Worm (Caenorhabditis elegans) whole organism, L1 larva: ENCODE measurements around the gene Y47D7A.7.

Experiments
- Y116A8C.19 ChIP-seq: sonication (generic microtip); optimal IDR thresholded peaks from 2 replicates; lab custom pipeline; 2016; ENCODE audit warnings: missing compliant biosample characterization, missing genetic modification characterization, borderline replicate concordance
- alr-1 ChIP-seq: fragments of 200-800 bp; sonication (Bioruptor generic); optimal IDR thresholded peaks from 2 replicates; lab custom pipeline; 2018; ENCODE audit warnings: borderline replicate concordance, mild to moderate bottlenecking, missing genetic modification characterization, missing compliant biosample characterization
- aly-2 ChIP-seq: fragments of 150-350 bp; optimal IDR thresholded peaks from 2 replicates; lab custom pipeline; 2014; ENCODE audit warnings: missing biosample characterization, missing genetic modification characterization
- blmp-1 ChIP-seq: fragments of 150-350 bp; optimal IDR thresholded peaks from 2 replicates; lab custom pipeline; 2014; ENCODE audit warnings: missing biosample characterization, missing genetic modification characterization
- ceh-63 ChIP-seq: fragments of 200-800 bp; sonication (Bioruptor generic); optimal IDR thresholded peaks from 2 replicates; lab custom pipeline; 2018; ENCODE audit warnings: mild to moderate bottlenecking, missing genetic modification characterization, missing compliant biosample characterization
- ceh-8 ChIP-seq: fragments of 200-800 bp; sonication (Bioruptor generic); optimal IDR thresholded peaks from 2 replicates; lab custom pipeline; 2018; ENCODE audit warnings: mild to moderate bottlenecking, missing genetic modification characterization, moderate library complexity, missing compliant biosample characterization
- ceh-82 ChIP-seq, 3 experiments: fragments of 150-350 bp in 1 of 3; sonication (generic microtip) in 2 of 3; optimal IDR thresholded peaks; 2 replicates each; lab custom pipeline; 2014 to 2017; ENCODE audit warnings: missing biosample characterization in 3 of 3, missing genetic modification characterization in 3 of 3
- ceh-90 ChIP-seq: sonication (generic microtip); optimal IDR thresholded peaks from 2 replicates; lab custom pipeline; 2016; ENCODE audit warnings: missing genetic modification characterization, missing compliant biosample characterization
- ces-1 ChIP-seq: fragments of 150-350 bp; optimal IDR thresholded peaks from 2 replicates; lab custom pipeline; 2014; ENCODE audit warnings: missing biosample characterization, missing genetic modification reagents, missing genetic modification characterization
- dpl-1 ChIP-seq, 3 experiments: fragments of 150-350 bp in 2 of 3; sonication (generic microtip) in 1 of 3; optimal IDR thresholded peaks; 2 replicates each; lab custom pipeline; 2014 to 2017; ENCODE audit warnings: missing biosample characterization in 3 of 3, missing genetic modification characterization in 3 of 3, missing genetic modification reagents in 3 of 3
- dsc-1 ChIP-seq: sonication (generic microtip); optimal IDR thresholded peaks from 2 replicates; lab custom pipeline; 2016; ENCODE audit warnings: mild to moderate bottlenecking, missing genetic modification characterization, missing compliant biosample characterization
- efl-3 ChIP-seq: fragments of 200-800 bp; sonication (Bioruptor generic); optimal IDR thresholded peaks from 2 replicates; lab custom pipeline; 2018; ENCODE audit warnings: mild to moderate bottlenecking, missing genetic modification characterization, missing compliant biosample characterization
- fkh-4 ChIP-seq: sonication (generic microtip); optimal IDR thresholded peaks from 2 replicates; lab custom pipeline; 2016; ENCODE audit warnings: missing compliant biosample characterization, missing genetic modification characterization, borderline replicate concordance
- fos-1 ChIP-seq: fragments of 150-350 bp; optimal IDR thresholded peaks from 2 replicates; lab custom pipeline; 2014; ENCODE audit warnings: missing biosample characterization, missing genetic modification characterization
- hlh-17 ChIP-seq: fragments of 200-800 bp; sonication (Bioruptor generic); optimal IDR thresholded peaks from 2 replicates; lab custom pipeline; 2018; ENCODE audit warnings: missing genetic modification characterization, mild to moderate bottlenecking, missing compliant biosample characterization, moderate library complexity, borderline replicate concordance
- irx-1 ChIP-seq: sonication (generic microtip); optimal IDR thresholded peaks from 2 replicates; lab custom pipeline; 2016; ENCODE audit warnings: missing genetic modification characterization, missing compliant biosample characterization
- isw-1 ChIP-seq: fragments of 200-800 bp; sonication (Bioruptor generic); IDR thresholded peaks from 2 replicates; pipeline ENCODE4 v1.3.6; 2022; ENCODE audit warnings: missing genetic modification characterization, missing compliant biosample characterization
- lin-14 ChIP-seq: fragments of 200-800 bp; sonication (Bioruptor generic); optimal IDR thresholded peaks from 2 replicates; lab custom pipeline; 2018; ENCODE audit warnings: mild to moderate bottlenecking, missing genetic modification characterization, moderate library complexity, missing compliant biosample characterization
- lin-15B ChIP-seq: fragments of 150-350 bp; sonication (generic microtip); optimal IDR thresholded peaks from 3 replicates; lab custom pipeline; 2014; ENCODE audit warnings: missing biosample characterization, missing genetic modification characterization
- mab-9 ChIP-seq: fragments of 200-800 bp; sonication (Bioruptor generic); IDR thresholded peaks from 2 replicates; pipeline ENCODE4 v1.3.6; 2022; ENCODE audit warnings: missing genetic modification reagents, missing genetic modification characterization, missing compliant biosample characterization
- mdl-1 ChIP-seq, 2 experiments: fragments of 150-350 bp; optimal IDR thresholded peaks; 2 replicates each; lab custom pipeline; 2014 to 2017; ENCODE audit warnings: missing biosample characterization in 2 of 2, missing genetic modification characterization in 2 of 2, inconsistent platforms in 1 of 2
- mef-2 ChIP-seq: fragments of 150-350 bp; optimal IDR thresholded peaks from 2 replicates; lab custom pipeline; 2014; ENCODE audit warnings: missing biosample characterization, missing genetic modification characterization
- nhr-20 ChIP-seq: sonication (generic microtip); optimal IDR thresholded peaks from 2 replicates; lab custom pipeline; 2016; ENCODE audit warnings: mild to moderate bottlenecking, missing genetic modification characterization, missing compliant biosample characterization
- nhr-237 ChIP-seq: fragments of 150-350 bp; optimal IDR thresholded peaks from 2 replicates; lab custom pipeline; 2014; ENCODE audit warnings: missing biosample characterization, missing genetic modification characterization
- nhr-76 ChIP-seq: sonication (generic microtip); optimal IDR thresholded peaks from 2 replicates; lab custom pipeline; 2017; ENCODE audit warnings: missing biosample characterization, missing genetic modification characterization
- nhr-77 ChIP-seq: fragments of 150-350 bp; optimal IDR thresholded peaks from 2 replicates; lab custom pipeline; 2014; ENCODE audit warnings: missing biosample characterization, missing genetic modification characterization
- nhr-84 ChIP-seq: sonication (generic microtip); optimal IDR thresholded peaks from 2 replicates; lab custom pipeline; 2017; ENCODE audit warnings: missing biosample characterization, missing genetic modification characterization
- nhr-90 ChIP-seq: sonication (generic microtip); optimal IDR thresholded peaks from 2 replicates; lab custom pipeline; 2016; ENCODE audit warnings: mild to moderate bottlenecking, missing genetic modification characterization, missing compliant biosample characterization; ENCODE audit not compliant: poor library complexity
- pax-3 ChIP-seq: fragments of 200-800 bp; sonication (Bioruptor generic); optimal IDR thresholded peaks from 2 replicates; lab custom pipeline; 2018; ENCODE audit warnings: mild to moderate bottlenecking, missing genetic modification characterization, moderate library complexity, missing compliant biosample characterization
- rnt-1 ChIP-seq: sonication (generic microtip); optimal IDR thresholded peaks from 2 replicates; lab custom pipeline; 2016; ENCODE audit warnings: mild to moderate bottlenecking, missing genetic modification characterization, moderate library complexity, missing compliant biosample characterization
- snu-23 ChIP-seq: sonication (generic microtip); optimal IDR thresholded peaks from 2 replicates; lab custom pipeline; 2016; ENCODE audit warnings: missing genetic modification characterization, missing compliant biosample characterization
- sptf-1 ChIP-seq: fragments of 150-350 bp; optimal IDR thresholded peaks from 2 replicates; lab custom pipeline; 2014; ENCODE audit warnings: missing biosample characterization, missing genetic modification characterization
- sup-37 ChIP-seq: fragments of 200-800 bp; sonication (Bioruptor generic); optimal IDR thresholded peaks from 2 replicates; lab custom pipeline; 2018; ENCODE audit warnings: mild to moderate bottlenecking, missing genetic modification characterization, missing compliant biosample characterization
- swsn-7 ChIP-seq: sonication (generic microtip); optimal IDR thresholded peaks from 2 replicates; lab custom pipeline; 2016; ENCODE audit warnings: missing genetic modification characterization, missing compliant biosample characterization
- tlp-1 ChIP-seq: fragments of 150-350 bp; optimal IDR thresholded peaks from 2 replicates; lab custom pipeline; 2014; ENCODE audit warnings: missing biosample characterization, missing genetic modification characterization
- unc-98 ChIP-seq: fragments of 200-800 bp; sonication (Bioruptor generic); IDR thresholded peaks from 2 replicates; pipeline ENCODE4 v1.3.6; 2022; ENCODE audit warnings: missing genetic modification characterization, missing compliant biosample characterization
- zag-1 ChIP-seq: fragments of 150-350 bp; optimal IDR thresholded peaks from 2 replicates; lab custom pipeline; 2014; ENCODE audit warnings: missing biosample characterization, missing genetic modification characterization
- ztf-11 ChIP-seq, 2 experiments: sonication (generic microtip); optimal IDR thresholded peaks; 2 replicates each; lab custom pipeline; 2016 to 2017; ENCODE audit warnings: missing genetic modification characterization in 2 of 2, missing biosample characterization in 1 of 2, missing compliant biosample characterization in 1 of 2

The Y47D7A.7 gene

DNA sequence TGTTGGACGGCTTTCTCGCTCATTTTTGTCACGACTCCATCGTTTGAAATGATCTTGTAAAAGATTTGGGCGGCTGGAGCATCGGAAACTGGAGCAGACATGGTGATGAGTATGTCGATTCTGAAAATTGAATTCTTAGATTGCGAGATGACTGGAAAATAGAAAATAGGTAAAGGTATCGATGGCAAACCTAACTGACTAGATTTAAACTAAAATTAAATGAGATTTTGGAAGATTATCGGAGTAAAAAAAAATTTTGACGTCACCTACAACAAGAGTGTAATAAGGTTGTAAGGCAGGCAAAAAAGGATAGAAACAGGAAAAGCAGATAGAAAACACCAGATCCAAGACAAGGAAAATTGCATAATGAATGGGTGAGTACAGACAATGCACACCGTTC, 1.8 kb upstream of the Y47D7A.7 start, which contains the start of gene skr-14:
Gene skr-14, minus strand, starts transcription at position 101 of the 400 bp plus-strand sequence.
- TF ChIP-seq zag-1 (tag; lab: Kevin White, UChicago): no peak

DNA sequence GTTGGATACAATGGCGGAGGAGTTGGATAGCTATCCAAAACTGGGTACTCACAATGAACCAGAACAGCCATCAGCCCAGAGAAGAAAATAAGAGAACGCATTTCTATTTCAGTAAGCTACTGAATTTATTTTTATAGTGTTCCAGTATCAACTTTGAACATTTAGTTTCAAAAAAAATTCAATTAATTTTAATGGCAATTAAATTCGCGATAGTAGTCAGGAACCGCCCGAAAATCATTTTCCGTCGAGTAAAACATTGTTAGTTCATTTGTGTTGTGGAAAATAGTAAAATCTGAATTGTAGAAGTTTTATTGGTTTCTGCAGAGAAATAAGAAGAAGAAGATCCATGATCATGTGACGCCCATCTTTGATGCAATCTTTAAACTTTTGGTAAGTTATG, 1.6 kb downstream of the Y47D7A.7 start, which contains the start of gene Y47D7A.6:
Gene Y47D7A.6, minus strand, starts transcription at position 101 of the 400 bp plus-strand sequence.
- no peak for TF ChIP-seq lin-15B (tag; lab: Kevin White, UChicago)
- TF ChIP-seq blmp-1: no peak
- TF ChIP-seq rnt-1 (tag; lab: Kevin White, UChicago): no peak
- TF ChIP-seq swsn-7 (tag; lab: Kevin White, UChicago): no peak
- no peak for TF ChIP-seq mdl-1 (tag; optimal IDR thresholded peaks at IDR 0.05; lab: Kevin White, UChicago)

DNA sequence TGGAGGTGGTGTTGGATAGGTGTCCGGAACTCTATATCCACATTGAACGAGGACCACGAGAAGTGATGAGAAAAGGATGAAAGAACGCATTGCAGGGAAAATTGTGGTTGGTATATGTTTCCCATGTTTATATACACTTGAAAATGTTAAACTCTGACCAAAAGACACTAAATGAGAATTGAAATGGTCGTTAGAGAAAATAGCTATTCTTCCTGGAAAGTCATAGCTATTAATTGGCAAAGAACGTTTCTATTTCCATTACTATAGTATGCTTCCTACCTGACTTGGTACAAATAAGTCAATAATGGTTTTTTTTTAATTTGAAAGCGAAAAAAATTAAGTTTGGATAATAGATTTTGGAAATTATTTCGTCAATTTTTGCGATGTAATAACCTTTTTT, 3.0 kb downstream of the Y47D7A.7 start, which contains the start of gene Y47D7A.18:
Gene Y47D7A.18, minus strand, starts transcription at position 101 of the 400 bp plus-strand sequence.
- TF ChIP-seq blmp-1: no peak
- no peak for TF ChIP-seq zag-1 (tag; lab: Kevin White, UChicago)
- TF ChIP-seq irx-1 (tag; lab: Kevin White, UChicago): no peak
- no peak for TF ChIP-seq dpl-1 (GFP tag; optimal IDR thresholded peaks at IDR 0.05; lab: Kevin White, UChicago)
- no peak for TF ChIP-seq ces-1 (GFP tag; lab: Kevin White, UChicago)
- TF ChIP-seq nhr-84 (tag; lab: Kevin White, UChicago): no peak
- no peak for TF ChIP-seq aly-2
- TF ChIP-seq ceh-8 (GFP tag; lab: Kevin White, UChicago): no peak
- no peak for TF ChIP-seq fos-1
- no peak for TF ChIP-seq hlh-17 (GFP tag; lab: Kevin White, UChicago)
- no peak for TF ChIP-seq unc-98 (GFP tag; lab: Robert Waterston, UW)
- TF ChIP-seq mdl-1 (tag; optimal IDR thresholded peaks at IDR 0.05; lab: Kevin White, UChicago): no peak
- no peak for TF ChIP-seq lin-14

DNA sequence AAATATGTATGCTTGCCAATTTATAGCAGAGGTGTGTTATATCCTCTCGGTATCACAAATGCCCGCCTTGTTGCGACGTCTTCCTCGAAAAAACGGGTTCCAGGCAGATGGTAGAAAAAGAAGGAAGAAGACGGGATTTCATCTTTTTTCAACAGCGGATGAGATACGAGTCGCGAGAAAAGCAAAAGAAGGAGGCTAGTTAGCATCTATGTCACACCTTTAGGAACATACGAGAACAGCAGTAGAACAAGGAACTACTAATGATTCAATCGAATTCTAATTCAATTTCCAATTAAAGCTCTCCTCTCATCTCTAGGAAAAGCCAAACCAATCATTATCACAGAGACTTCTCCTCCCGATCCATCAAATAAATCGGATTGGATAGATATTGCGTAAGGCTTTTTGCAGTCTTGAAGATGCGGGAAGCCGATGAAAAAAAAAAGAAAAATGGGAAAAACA, 5.0 kb downstream of the Y47D7A.7 start, which contains the start of gene grl-5:
Gene grl-5, minus strand, starts transcription at position 51 of the 459 bp plus-strand sequence.
- TF ChIP-seq nhr-237 (tag; lab: Kevin White, UChicago): no peak
- TF ChIP-seq sup-37: no peak
- TF ChIP-seq nhr-20 (tag; lab: Kevin White, UChicago): no peak
- no peak for TF ChIP-seq sptf-1 (tag; lab: Kevin White, UChicago)
- no peak for TF ChIP-seq ceh-63 (GFP tag; lab: Kevin White, UChicago)
- TF ChIP-seq nhr-90 (tag; lab: Kevin White, UChicago): no peak
- TF ChIP-seq ztf-11 (tag; optimal IDR thresholded peaks at IDR 0.05; lab: Kevin White, UChicago): no peak
- no peak for TF ChIP-seq unc-98 (GFP tag; lab: Robert Waterston, UW)
- no peak for TF ChIP-seq fkh-4 (tag; lab: Kevin White, UChicago)
- TF ChIP-seq dpl-1 (GFP tag; optimal IDR thresholded peaks at IDR 0.05; lab: Kevin White, UChicago): no peak
- TF ChIP-seq ceh-82 (tag; optimal IDR thresholded peaks at IDR 0.05; lab: Kevin White, UChicago): no peak
- TF ChIP-seq efl-3 (GFP tag; lab: Kevin White, UChicago): no peak
- TF ChIP-seq Y116A8C.19: no peak
- no peak for TF ChIP-seq snu-23 (GFP tag; lab: Kevin White, UChicago)
- no peak for TF ChIP-seq mab-9
- TF ChIP-seq dsc-1: no peak
- TF ChIP-seq nhr-76 (tag; lab: Kevin White, UChicago): no peak
- no peak for TF ChIP-seq alr-1

DNA sequence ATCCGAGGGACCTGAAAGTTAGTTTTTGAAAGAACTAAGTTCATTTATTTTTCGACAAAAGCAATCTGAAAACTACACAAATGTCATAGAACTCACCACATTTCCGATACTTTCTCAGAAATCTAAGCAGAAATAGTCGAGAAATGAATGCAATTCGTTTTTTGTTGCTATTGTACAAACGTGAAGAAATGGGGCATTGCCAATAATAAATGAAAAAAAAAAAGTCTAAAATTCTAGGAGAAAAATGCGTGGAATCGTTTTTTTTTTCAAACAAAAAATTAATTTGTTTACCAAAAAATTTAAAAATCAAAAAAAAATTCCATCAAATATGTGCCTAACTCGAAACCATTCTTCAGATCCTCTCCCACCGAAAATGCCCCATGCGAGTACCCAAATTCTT, 8.0 kb downstream of the Y47D7A.7 start, which contains the start of gene Y47D7A.17:
Gene Y47D7A.17, minus strand, starts transcription at position 101 of the 400 bp plus-strand sequence.
- TF ChIP-seq fos-1 (no peak), pax-3 (tag; lab: Kevin White, UChicago) (no peak), tlp-1 (tag; lab: Kevin White, UChicago) (no peak), nhr-77 (no peak), ztf-11 (tag; optimal IDR thresholded peaks at IDR 0.05; lab: Kevin White, UChicago) (no peak), swsn-7 (tag; lab: Kevin White, UChicago) (no peak), isw-1 (GFP tag; lab: Robert Waterston, UW) (no peak), rnt-1 (tag; lab: Kevin White, UChicago) (no peak), ceh-90 (tag; lab: Kevin White, UChicago) (no peak), nhr-90 (tag; lab: Kevin White, UChicago) (no peak), mef-2 (tag; lab: Kevin White, UChicago) (no peak)
